Worm (Caenorhabditis elegans) whole organism, late embryonic: ENCODE results near the gene F35C11.7.

Source experiments
- C08G9.2 ChIP-seq: sonication (generic microtip); optimal IDR thresholded peaks from 2 replicates; lab custom pipeline; 2016; ENCODE audit warnings: mild to moderate bottlenecking, missing genetic modification characterization, moderate library complexity, missing compliant biosample characterization
- fkh-10 ChIP-seq: fragments of 150-350 bp; optimal IDR thresholded peaks from 2 replicates; lab custom pipeline; 2014; ENCODE audit warnings: missing biosample characterization, missing genetic modification reagents, missing genetic modification characterization
- lim-6 ChIP-seq: sonication (generic microtip); optimal IDR thresholded peaks from 2 replicates; lab custom pipeline; 2016; ENCODE audit warnings: missing genetic modification characterization, missing compliant biosample characterization
- syd-9 ChIP-seq: sonication (generic microtip); optimal IDR thresholded peaks from 2 replicates; lab custom pipeline; 2016; ENCODE audit warnings: mild to moderate bottlenecking, missing genetic modification characterization, moderate library complexity, missing compliant biosample characterization

DNA sequence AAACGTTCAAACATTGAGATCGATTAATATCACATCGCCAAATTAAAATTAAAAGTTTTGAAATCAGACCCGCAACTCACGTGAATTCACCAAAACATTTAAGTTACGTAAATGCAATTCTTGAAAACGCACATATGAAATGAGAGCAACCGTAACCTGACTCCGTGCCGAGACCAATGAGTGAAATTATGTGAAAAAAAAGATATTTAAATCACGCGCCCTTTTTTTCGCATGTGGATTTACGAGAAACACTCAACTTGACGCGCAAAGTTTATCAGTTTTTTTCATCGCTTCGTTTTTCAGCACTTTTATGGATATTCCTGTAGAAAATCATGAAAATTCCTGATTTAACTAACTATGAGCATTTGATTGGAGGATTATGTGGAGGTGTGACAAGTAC is 19.9 kb downstream of the F35C11.7 start, which contains the start of the genes gei-14 and slc-25A32:
- no peak for TF ChIP-seq syd-9 (tag; lab: Kevin White, UChicago)
- TF ChIP-seq fkh-10 (GFP tag; lab: Kevin White, UChicago) = no peak
- no peak for TF ChIP-seq C08G9.2 (tag; lab: Kevin White, UChicago)
- TF ChIP-seq lim-6 = no peak
